Worm (Caenorhabditis elegans) whole organism, young adult: ENCODE measurements around the gene B0495.7.

Experiments
- F49E8.2 ChIP-seq: sonication (generic microtip); optimal IDR thresholded peaks from 3 replicates; lab custom pipeline; 2017; ENCODE audit warnings: missing genetic modification characterization, mild to moderate bottlenecking, missing compliant biosample characterization, antibody characterized with exemption, moderate library complexity; ENCODE audit not compliant: insufficient read depth
- ceh-58 ChIP-seq: fragments of 200-800 bp; sonication (Bioruptor generic); IDR thresholded peaks from 2 replicates; pipeline ENCODE4 v1.3.6; 2022; ENCODE audit warnings: missing genetic modification characterization, missing compliant biosample characterization
- ceh-91 ChIP-seq: fragments of 200-800 bp; sonication (Bioruptor generic); IDR thresholded peaks from 2 replicates; pipeline ENCODE4 v1.3.6; 2022; ENCODE audit warnings: missing genetic modification reagents, missing genetic modification characterization, missing compliant biosample characterization
- egrh-3 ChIP-seq: fragments of 200-800 bp; sonication (Bioruptor generic); IDR thresholded peaks from 2 replicates; pipeline ENCODE4 v1.3.6; 2022; ENCODE audit warnings: missing genetic modification reagents, missing genetic modification characterization, missing compliant biosample characterization
- let-607 ChIP-seq, 2 experiments: fragments of 200-800 bp in 1 of 2; sonication (Bioruptor generic) in 1 of 2; sonication (generic microtip) in 1 of 2; optimal IDR thresholded peaks; 2 replicates each; lab custom pipeline; 2016 to 2018; ENCODE audit warnings: mild to moderate bottlenecking in 2 of 2, missing compliant biosample characterization in 2 of 2, missing genetic modification characterization in 2 of 2, moderate library complexity in 2 of 2, missing genotype in 1 of 2
- madf-3 ChIP-seq: fragments of 200-800 bp; sonication (Bioruptor generic); IDR thresholded peaks from 2 replicates; pipeline ENCODE4 v1.3.6; 2022; ENCODE audit warnings: missing genetic modification reagents, missing genetic modification characterization, missing compliant biosample characterization
- mes-4 ChIP-seq: sonication (generic microtip); optimal IDR thresholded peaks from 2 replicates; lab custom pipeline; 2016; ENCODE audit warnings: missing genotype, missing genetic modification characterization, missing compliant biosample characterization
- nhr-27 ChIP-seq: fragments of 200-800 bp; sonication (Bioruptor generic); optimal IDR thresholded peaks from 2 replicates; lab custom pipeline; 2018; ENCODE audit warnings: mild to moderate bottlenecking, missing genetic modification characterization, moderate library complexity, missing compliant biosample characterization
- unc-62 ChIP-seq: fragments of 150-350 bp; optimal IDR thresholded peaks from 2 replicates; lab custom pipeline; 2014; ENCODE audit warnings: missing biosample characterization, missing genetic modification reagents, missing genetic modification characterization

DNA sequence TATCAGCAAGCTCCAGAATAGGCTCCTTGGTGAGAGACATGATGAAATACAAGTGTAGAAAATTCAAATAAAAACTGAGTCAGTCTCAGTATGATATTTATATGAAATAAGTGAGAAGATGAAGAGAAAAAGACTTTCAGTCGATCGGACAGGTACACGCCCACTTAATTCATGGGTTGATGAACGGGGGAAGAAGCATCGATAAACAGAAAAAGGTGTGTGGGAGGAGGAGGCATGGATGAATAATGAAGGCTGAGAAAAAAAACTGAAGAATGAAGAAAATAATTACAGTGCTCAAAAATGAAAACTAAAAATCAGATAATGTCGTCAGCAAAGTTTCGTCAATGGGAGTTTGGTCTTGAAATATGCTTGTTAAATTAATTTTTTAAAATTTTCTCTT, 48.5 kb upstream of the B0495.7 start, which contains the start of gene trx-1:
- TF ChIP-seq egrh-3 (no peak), unc-62 (no peak), ceh-58 (GFP tag; lab: Robert Waterston, UW) (no peak), F49E8.2 (tag; lab: Kevin White, UChicago) (no peak), nhr-27 (tag; lab: Kevin White, UChicago) (no peak), mes-4 (no peak), madf-3 (no peak), let-607 (tag; optimal IDR thresholded peaks at IDR 0.05; lab: Kevin White, UChicago) (no peak), ceh-91 (no peak)
